Fruit fly (Drosophila melanogaster): ENCODE results near the gene Sarm.

Gene Sarm

dm6 chr3L:8081822-8082221, 18.1 kb downstream of the Sarm start (continued):
- TF ChIP-seq CG17385 (GFP tag; optimal IDR thresholded peaks at IDR 0.05), result peak; percentile 64
- TF ChIP-seq Neu2 (GFP tag; optimal IDR thresholded peaks at IDR 0.05; ENCODE audit: borderline replicate concordance), result no peak
- TF ChIP-seq CG13775 (GFP tag; optimal IDR thresholded peaks at IDR 0.05), result no peak
- TF ChIP-seq btn (GFP tag; optimal IDR thresholded peaks at IDR 0.05), result no peak
- peak; percentile 46; the same call in 1 of the 3 replicates for TF ChIP-seq Dbx (GFP tag; IDR thresholded peaks at IDR 0.05)
- no peak for TF ChIP-seq CG16779 (GFP tag; IDR thresholded peaks at IDR 0.05)
- peak; percentile 50 for TF ChIP-seq Dad (GFP tag; optimal IDR thresholded peaks at IDR 0.05)
- TF ChIP-seq sr (GFP tag; IDR thresholded peaks at IDR 0.05), result peak; percentile 28; the same call in 1 of the 3 replicates
- peak; percentile 77 for TF ChIP-seq CG17568 (GFP tag; optimal IDR thresholded peaks at IDR 0.05)
- TF ChIP-seq pan (optimal IDR thresholded peaks at IDR 0.05), result no peak
- no peak for TF ChIP-seq pan (GFP tag; optimal IDR thresholded peaks at IDR 0.05 in 1 of 2, IDR thresholded peaks at IDR 0.05 in 1 of 2)
- TF ChIP-seq Vsx1 (GFP tag; optimal IDR thresholded peaks at IDR 0.05), result peak; percentile 6
- TF ChIP-seq CG32772 (GFP tag; IDR thresholded peaks at IDR 0.05), result no peak
- TF ChIP-seq Jarid2 (GFP tag; optimal IDR thresholded peaks at IDR 0.05), result peak; percentile 63
- TF ChIP-seq CG31388 (GFP tag; optimal IDR thresholded peaks at IDR 0.05), result no peak
- no peak for TF ChIP-seq Mes4 (GFP tag; optimal IDR thresholded peaks at IDR 0.05)
- TF ChIP-seq bcd (GFP tag; optimal IDR thresholded peaks at IDR 0.05), result no peak
- TF ChIP-seq CG32767 (GFP tag; IDR thresholded peaks at IDR 0.05), result no peak
- TF ChIP-seq fd64A (GFP tag; optimal IDR thresholded peaks at IDR 0.05), result peak; percentile 2
- no peak for TF ChIP-seq CG3726 (GFP tag; IDR thresholded peaks at IDR 0.05)
- TF ChIP-seq PHDP (tag; optimal IDR thresholded peaks at IDR 0.05), result peak; percentile 53
- TF ChIP-seq Scr (GFP tag; IDR thresholded peaks at IDR 0.05; ENCODE audit: partially characterized antibody), result peak; percentile 47
- TF ChIP-seq nom (GFP tag; optimal IDR thresholded peaks at IDR 0.05), result peak; percentile 83
- TF ChIP-seq H15 (GFP tag; IDR thresholded peaks at IDR 0.05), result no peak
- TF ChIP-seq zen (tag; optimal IDR thresholded peaks at IDR 0.05), result no peak
- TF ChIP-seq CG2199 (GFP tag; IDR thresholded peaks at IDR 0.05), result peak; percentile 86
- no peak for TF ChIP-seq ara (GFP tag; IDR thresholded peaks at IDR 0.05)
- peak; percentile 95 for TF ChIP-seq CG9215 (GFP tag; IDR thresholded peaks at IDR 0.05)
- TF ChIP-seq CG1832 (GFP tag; optimal IDR thresholded peaks at IDR 0.05), result no peak
- no peak for TF ChIP-seq lmd (GFP tag; IDR thresholded peaks at IDR 0.05)
- peak; percentile 68 for TF ChIP-seq Hand (GFP tag; optimal IDR thresholded peaks at IDR 0.05)
- TF ChIP-seq NK7.1 (GFP tag; optimal IDR thresholded peaks at IDR 0.05), result no peak
- TF ChIP-seq Nf-YC (tag; optimal IDR thresholded peaks at IDR 0.05), result peak; percentile 44
- peak in 1 of 2 experiments; percentile 20 for TF ChIP-seq Eip74EF (GFP tag; optimal IDR thresholded peaks at IDR 0.05)
- TF ChIP-seq seq (GFP tag; IDR thresholded peaks at IDR 0.05), result peak; percentile 36; the same call in 1 of the 2 replicates
- TF ChIP-seq CG11398 (GFP tag; optimal IDR thresholded peaks at IDR 0.05), result no peak
- TF ChIP-seq zf30C (GFP tag; optimal IDR thresholded peaks at IDR 0.05), result no peak
- TF ChIP-seq YL-1 (GFP tag; optimal IDR thresholded peaks at IDR 0.05), result peak; percentile 51
- no peak for TF ChIP-seq klu (GFP tag; IDR thresholded peaks at IDR 0.05)
- TF ChIP-seq Gsc (GFP tag; IDR thresholded peaks at IDR 0.05), result no peak
- TF ChIP-seq Gug (GFP tag; IDR thresholded peaks at IDR 0.05), result no peak
- TF ChIP-seq run (tag; optimal IDR thresholded peaks at IDR 0.05), result no peak
- no peak for TF ChIP-seq chif (GFP tag; optimal IDR thresholded peaks at IDR 0.05)
- TF ChIP-seq HmgD (GFP tag; optimal IDR thresholded peaks at IDR 0.05), result no peak
- TF ChIP-seq Sry-β (GFP tag; optimal IDR thresholded peaks at IDR 0.05), result no peak
- no peak for TF ChIP-seq CG11085 (GFP tag; IDR thresholded peaks at IDR 0.05)
- TF ChIP-seq Xrp1 (GFP tag; IDR thresholded peaks at IDR 0.05), result peak; percentile 31; the same call in 1 of the 2 replicates
- TF ChIP-seq Hr78 (GFP tag; optimal IDR thresholded peaks at IDR 0.05), result no peak
- TF ChIP-seq CG13624 (GFP tag; optimal IDR thresholded peaks at IDR 0.05), result peak; percentile 8
- no peak for TF ChIP-seq CG6654 (GFP tag; optimal IDR thresholded peaks at IDR 0.05)
- peak; percentile 72; the same call in 1 of the 2 replicates for TF ChIP-seq Rfx (GFP tag; IDR thresholded peaks at IDR 0.05)

Measured in whole organism, embryonic.